Fruit fly (Drosophila melanogaster) whole organism, embryonic: ENCODE results near the gene Erk7.

Experiments
- Abd-B ChIP-seq: fragments of 200-800 bp; sonication (Bioruptor generic); optimal IDR thresholded peaks from 2 replicates; lab custom pipeline; 2018; ENCODE audit warnings: missing biosample characterization, mild to moderate bottlenecking, missing genetic modification characterization, moderate library complexity
- BEAF-32 ChIP-seq: fragments of 200-800 bp; sonication (Bioruptor generic); optimal IDR thresholded peaks from 3 replicates; lab custom pipeline; 2017; ENCODE audit warnings: missing biosample characterization, missing genetic modification characterization, mild to moderate bottlenecking, moderate library complexity, missing genetic modification reagents
- CG10274 ChIP-seq: fragments of 200-800 bp; sonication (Bioruptor generic); optimal IDR thresholded peaks from 3 replicates; lab custom pipeline; 2017; ENCODE audit warnings: missing biosample characterization, mild to moderate bottlenecking, missing genetic modification characterization
- CG10654 ChIP-seq: fragments of 200-800 bp; sonication (Bioruptor generic); optimal IDR thresholded peaks from 2 replicates; lab custom pipeline; 2016; ENCODE audit warnings: missing biosample characterization, missing genetic modification characterization
- CG11696 ChIP-seq: fragments of 200-800 bp; sonication (Bioruptor generic); IDR thresholded peaks from 2 replicates; pipeline ENCODE4 v1.3.6; 2022; ENCODE audit warnings: missing biosample characterization, missing genetic modification characterization
- CG12391 ChIP-seq: fragments of 200-800 bp; sonication (Bioruptor generic); optimal IDR thresholded peaks from 3 replicates; lab custom pipeline; 2018; ENCODE audit warnings: missing biosample characterization, mild to moderate bottlenecking, missing genetic modification characterization, moderate library complexity
- CG13287 ChIP-seq: fragments of 200-800 bp; sonication (Bioruptor generic); IDR thresholded peaks from 2 replicates; pipeline ENCODE4 v1.3.6; 2022; ENCODE audit warnings: missing biosample characterization, missing genetic modification characterization; ENCODE audit not compliant: partially characterized antibody
- CG15514 ChIP-seq: fragments of 200-800 bp; sonication (Bioruptor generic); optimal IDR thresholded peaks from 3 replicates; lab custom pipeline; 2017; ENCODE audit warnings: missing biosample characterization, missing genetic modification characterization, mild to moderate bottlenecking, moderate library complexity, missing genetic modification reagents
- CG2116 ChIP-seq: fragments of 200-800 bp; sonication (Bioruptor generic); optimal IDR thresholded peaks from 3 replicates; lab custom pipeline; 2018; ENCODE audit warnings: missing biosample characterization, mild to moderate bottlenecking, missing genetic modification characterization
- CG32772 ChIP-seq: fragments of 200-800 bp; sonication (Bioruptor generic); IDR thresholded peaks from 2 replicates; pipeline ENCODE4 v1.3.6; 2022; ENCODE audit warnings: missing biosample characterization, missing genetic modification characterization
- CG3838 ChIP-seq: fragments of 200-800 bp; sonication (Bioruptor generic); optimal IDR thresholded peaks from 3 replicates; lab custom pipeline; 2016; ENCODE audit warnings: missing biosample characterization, missing genetic modification characterization
- CG3847 ChIP-seq: fragments of 200-800 bp; sonication (Bioruptor generic); IDR thresholded peaks from 2 replicates; pipeline ENCODE4 v1.3.6; 2022; ENCODE audit warnings: missing biosample characterization, missing genetic modification characterization
- CG4617 ChIP-seq: fragments of 200-800 bp; sonication (Bioruptor generic); optimal IDR thresholded peaks from 3 replicates; lab custom pipeline; 2016; ENCODE audit warnings: missing biosample characterization, missing genetic modification characterization, borderline replicate concordance
- CG4730 ChIP-seq: fragments of 200-800 bp; sonication (Bioruptor generic); IDR thresholded peaks from 2 replicates; pipeline ENCODE4 v1.3.6; 2022; ENCODE audit warnings: missing biosample characterization, missing genetic modification characterization
- CG6791 ChIP-seq: fragments of 200-800 bp; sonication (Bioruptor generic); IDR thresholded peaks from 3 replicates; pipeline ENCODE4 v1.3.6; 2022; ENCODE audit warnings: missing biosample characterization, missing genetic modification characterization; ENCODE audit not compliant: partially characterized antibody
- CG7745 ChIP-seq: fragments of 200-800 bp; sonication (Bioruptor generic); optimal IDR thresholded peaks from 2 replicates; lab custom pipeline; 2018; ENCODE audit warnings: missing biosample characterization, mild to moderate bottlenecking, missing genetic modification characterization, moderate library complexity
- Deaf1 ChIP-seq: fragments of 200-800 bp; optimal IDR thresholded peaks from 3 replicates; lab custom pipeline; 2019; ENCODE audit warnings: missing biosample characterization, mild to moderate bottlenecking, missing genetic modification characterization, moderate library complexity
- Gug ChIP-seq: fragments of 200-800 bp; sonication (Bioruptor generic); IDR thresholded peaks from 4 replicates; pipeline ENCODE4 v1.3.6; 2022; ENCODE audit warnings: missing biosample characterization, missing genetic modification characterization
- HLH4C ChIP-seq: fragments of 200-800 bp; sonication (Bioruptor generic); IDR thresholded peaks from 3 replicates; pipeline ENCODE4 v1.3.6; 2022; ENCODE audit warnings: missing biosample characterization, missing genetic modification characterization; ENCODE audit not compliant: partially characterized antibody
- MBD-R2 ChIP-seq: fragments of 200-800 bp; sonication (Bioruptor generic); IDR thresholded peaks from 2 replicates; pipeline ENCODE4 v1.3.6; 2022; ENCODE audit warnings: missing biosample characterization, missing genetic modification characterization
- MESR4 ChIP-seq: fragments of 200-800 bp; sonication (Bioruptor generic); optimal IDR thresholded peaks from 2 replicates; lab custom pipeline; 2018; ENCODE audit warnings: missing biosample characterization, mild to moderate bottlenecking, missing genetic modification characterization, moderate library complexity
- Med ChIP-seq: fragments of 200-800 bp; sonication (Bioruptor generic); peaks from one replicate; lab custom pipeline; 2016; ENCODE audit warnings: missing biosample characterization, missing genetic modification characterization, mild to moderate bottlenecking, inconsistent platforms, moderate library complexity
- Opbp ChIP-seq: fragments of 200-800 bp; sonication (Bioruptor generic); IDR thresholded peaks from 3 replicates; pipeline ENCODE4 v1.3.6; 2022; ENCODE audit warnings: missing biosample characterization, missing genetic modification characterization; ENCODE audit not compliant: partially characterized antibody
- Rfx ChIP-seq: fragments of 200-800 bp; sonication (Bioruptor generic); IDR thresholded peaks from 2 replicates; pipeline ENCODE4 v1.3.6; 2022; ENCODE audit warnings: missing biosample characterization, missing genetic modification characterization
- Scr ChIP-seq: fragments of 200-800 bp; sonication (Bioruptor generic); IDR thresholded peaks from 2 replicates; pipeline ENCODE4 v1.3.6; 2022; ENCODE audit warnings: missing biosample characterization, missing genetic modification characterization; ENCODE audit not compliant: partially characterized antibody
- Xbp1 ChIP-seq: fragments of 200-800 bp; sonication (Bioruptor generic); optimal IDR thresholded peaks from 3 replicates; lab custom pipeline; 2016; ENCODE audit warnings: missing biosample characterization, mild to moderate bottlenecking, missing genetic modification characterization
- YL-1 ChIP-seq: fragments of 200-800 bp; sonication (Bioruptor generic); optimal IDR thresholded peaks from 3 replicates; lab custom pipeline; 2017; ENCODE audit warnings: missing biosample characterization, mild to moderate bottlenecking, missing genetic modification characterization
- amos ChIP-seq: fragments of 200-800 bp; sonication (Bioruptor generic); IDR thresholded peaks from 2 replicates; pipeline ENCODE4 v1.3.6; 2022; ENCODE audit warnings: missing biosample characterization, missing genetic modification characterization; ENCODE audit not compliant: partially characterized antibody
- ato ChIP-seq: fragments of 200-800 bp; sonication (Bioruptor generic); IDR thresholded peaks from 2 replicates; pipeline ENCODE4 v1.3.6; 2022; ENCODE audit warnings: missing biosample characterization, missing genetic modification characterization; ENCODE audit not compliant: partially characterized antibody
- bab2 ChIP-seq: fragments of 200-800 bp; sonication (Bioruptor generic); optimal IDR thresholded peaks from 2 replicates; lab custom pipeline; 2016; ENCODE audit warnings: missing biosample characterization, missing genetic modification characterization
- bbx ChIP-seq: fragments of 200-800 bp; sonication (Bioruptor generic); IDR thresholded peaks from 2 replicates; pipeline ENCODE4 v1.3.6; 2022; ENCODE audit warnings: missing biosample characterization, missing genetic modification characterization; ENCODE audit not compliant: partially characterized antibody
- cad ChIP-seq: fragments of >200 bp; optimal IDR thresholded peaks from 2 replicates; lab custom pipeline; 2017; ENCODE audit warnings: missing biosample characterization, missing genetic modification characterization
- caup ChIP-seq: fragments of 200-800 bp; sonication (Bioruptor generic); optimal IDR thresholded peaks from 3 replicates; lab custom pipeline; 2017; ENCODE audit warnings: missing biosample characterization, mild to moderate bottlenecking, missing genetic modification characterization, moderate library complexity; ENCODE audit not compliant: severe bottlenecking
- dm ChIP-seq: fragments of 200-800 bp; sonication (Bioruptor generic); optimal IDR thresholded peaks from 3 replicates; lab custom pipeline; 2016; ENCODE audit warnings: missing biosample characterization, missing genetic modification characterization
- esg ChIP-seq: fragments of 200-800 bp; sonication (Bioruptor generic); conservative IDR thresholded peaks from 2 replicates; pipeline ENCODE4 v1.3.6; 2022; ENCODE audit warnings: missing biosample characterization, missing genetic modification characterization
- fu2 ChIP-seq: fragments of 200-800 bp; sonication (Bioruptor generic); optimal IDR thresholded peaks from 2 replicates; lab custom pipeline; 2016; ENCODE audit warnings: missing biosample characterization, missing genetic modification characterization
- grau ChIP-seq: fragments of 200-800 bp; optimal IDR thresholded peaks from 3 replicates; lab custom pipeline; 2019; ENCODE audit warnings: missing biosample characterization, mild to moderate bottlenecking, missing genetic modification characterization, moderate library complexity
- grn ChIP-seq: fragments of 200-800 bp; sonication (Bioruptor generic); optimal IDR thresholded peaks from 3 replicates; lab custom pipeline; 2017; ENCODE audit warnings: missing biosample characterization, missing genetic modification characterization
- hth ChIP-seq: fragments of >200 bp; optimal IDR thresholded peaks from 2 replicates; lab custom pipeline; 2017; ENCODE audit warnings: inconsistent platforms
- inv ChIP-seq: fragments of 200-800 bp; sonication (Bioruptor generic); IDR thresholded peaks from 2 replicates; pipeline ENCODE4 v1.3.6; 2022; ENCODE audit warnings: missing biosample characterization, missing genetic modification characterization; ENCODE audit not compliant: partially characterized antibody
- knrl ChIP-seq: fragments of 200-800 bp; sonication (Bioruptor generic); IDR thresholded peaks from 3 replicates; pipeline ENCODE4 v1.3.6; 2022; ENCODE audit warnings: missing biosample characterization, missing genetic modification characterization; ENCODE audit not compliant: partially characterized antibody
- lilli ChIP-seq: fragments of 200-800 bp; sonication (Bioruptor generic); optimal IDR thresholded peaks from 3 replicates; lab custom pipeline; 2016; ENCODE audit warnings: missing biosample characterization, missing genetic modification characterization
- phol ChIP-seq: fragments of 200-800 bp; sonication (Bioruptor generic); optimal IDR thresholded peaks from 3 replicates; lab custom pipeline; 2018; ENCODE audit warnings: missing biosample characterization, mild to moderate bottlenecking, missing genetic modification characterization, moderate library complexity
- sens ChIP-seq: fragments of 200-800 bp; sonication (Bioruptor generic); peaks from one replicate; lab custom pipeline; 2016; ENCODE audit warnings: missing biosample characterization, missing genetic modification characterization
- sqz ChIP-seq: fragments of 200-800 bp; sonication (Bioruptor generic); optimal IDR thresholded peaks from 3 replicates; lab custom pipeline; 2018; ENCODE audit warnings: missing biosample characterization, mild to moderate bottlenecking, missing genetic modification characterization
- stwl ChIP-seq: fragments of 200-800 bp; sonication (Bioruptor generic); optimal IDR thresholded peaks from 3 replicates; lab custom pipeline; 2018; ENCODE audit warnings: missing biosample characterization, mild to moderate bottlenecking, missing genetic modification characterization, moderate library complexity
- tna ChIP-seq: fragments of 200-800 bp; sonication (Bioruptor generic); IDR thresholded peaks from 2 replicates; pipeline ENCODE4 v1.3.6; 2022; ENCODE audit warnings: missing biosample characterization, missing genetic modification characterization; ENCODE audit not compliant: partially characterized antibody
- zen ChIP-seq: fragments of 200-800 bp; sonication (Bioruptor generic); optimal IDR thresholded peaks from 3 replicates; lab custom pipeline; 2018; ENCODE audit warnings: missing biosample characterization, mild to moderate bottlenecking, missing genetic modification characterization, moderate library complexity
- zfh1 ChIP-seq: fragments of 200-800 bp; sonication (Bioruptor generic); IDR thresholded peaks from 3 replicates; pipeline ENCODE4 v1.3.6; 2022; ENCODE audit warnings: missing biosample characterization, missing genetic modification characterization

Gene Erk7

DNA sequence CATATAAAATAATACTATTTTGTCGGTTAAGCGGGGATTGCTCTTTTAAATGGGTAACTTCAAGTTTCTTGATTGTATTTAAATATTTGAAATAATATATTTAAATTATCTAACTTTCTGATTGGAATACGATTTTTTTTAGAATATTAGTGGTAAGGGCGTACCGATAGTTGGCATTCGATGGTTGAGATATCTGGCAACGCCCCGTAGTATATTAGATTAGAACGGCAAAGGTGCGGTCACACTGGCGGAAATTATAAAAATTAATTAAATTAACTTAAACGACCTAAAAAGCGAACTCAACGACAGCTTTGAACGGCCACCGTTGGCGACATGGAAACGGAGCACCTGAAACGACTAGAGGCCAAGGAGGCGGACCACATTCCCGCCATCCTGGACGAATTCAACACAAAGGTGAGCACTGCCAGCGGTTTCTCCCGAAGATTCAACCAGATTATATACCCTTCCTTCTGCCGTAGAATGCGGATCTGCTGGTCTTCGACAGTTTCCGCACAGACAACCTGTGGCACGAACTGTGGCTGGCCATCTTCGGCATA is 11.5 kb downstream of the Erk7 start, which contains the start of gene ric8a (continued):
- no peak for TF ChIP-seq bab2 (GFP tag; lab: Kevin White, UChicago)
- TF ChIP-seq cad = no peak
- peak; percentile 81 for TF ChIP-seq BEAF-32 (GFP tag; lab: Kevin White, UChicago)
- TF ChIP-seq phol = peak; percentile 14
- TF ChIP-seq Rfx = peak; percentile 54
- TF ChIP-seq CG7745 (tag; lab: Kevin White, UChicago) = peak; percentile 99
- peak; percentile 48 for TF ChIP-seq Med (GFP tag; lab: Kevin White, UChicago)
- TF ChIP-seq dm (GFP tag; lab: Kevin White, UChicago) = no peak
- peak; percentile 85 for TF ChIP-seq knrl
- peak; percentile 81 for TF ChIP-seq Scr (GFP tag; lab: Robert Waterston, UW)
- TF ChIP-seq hth = no peak
- TF ChIP-seq CG10274 = no peak
- peak; percentile 12 for TF ChIP-seq CG12391 (tag; lab: Kevin White, UChicago)
- TF ChIP-seq CG15514 (GFP tag; lab: Kevin White, UChicago) = peak; percentile 37
- peak; percentile 21 for TF ChIP-seq CG2116
- TF ChIP-seq inv (GFP tag; lab: Robert Waterston, UW) = peak; percentile 76
- TF ChIP-seq fu2 (GFP tag; lab: Kevin White, UChicago) = no peak
- peak; percentile 27 for TF ChIP-seq grau (tag; lab: Kevin White, UChicago)
- peak; percentile 54 for TF ChIP-seq tna (GFP tag; lab: Robert Waterston, UW)
- no peak for TF ChIP-seq CG11696
- peak; percentile 79 for TF ChIP-seq MBD-R2 (GFP tag; lab: Robert Waterston, UW)
- TF ChIP-seq zen (tag; lab: Kevin White, UChicago) = peak; percentile 68
- TF ChIP-seq zfh1 = 0 out of 3 replicates have a peak, but pooled peaks have one; percentile 21
- peak; percentile 76 for TF ChIP-seq HLH4C
- no peak for TF ChIP-seq Deaf1 (tag; lab: Kevin White, UChicago)
- TF ChIP-seq bbx = peak; percentile 77
- TF ChIP-seq Abd-B = peak; percentile 32
- TF ChIP-seq CG13287 = peak; percentile 81
- peak; percentile 75 for TF ChIP-seq CG3847 (GFP tag; lab: Robert Waterston, UW)
- peak; percentile 12; the same call in 1 of the 4 replicates for TF ChIP-seq Gug (GFP tag; lab: Robert Waterston, UW)
- peak; percentile 83 for TF ChIP-seq sens (GFP tag; lab: Kevin White, UChicago)
- peak; percentile 37 for TF ChIP-seq YL-1
- TF ChIP-seq Xbp1 = peak; percentile 7
- peak; percentile 21 for TF ChIP-seq lilli (GFP tag; lab: Kevin White, UChicago)
- peak; percentile 61 for TF ChIP-seq sqz (GFP tag; lab: Kevin White, UChicago)
- TF ChIP-seq caup (GFP tag; lab: Kevin White, UChicago) = no peak
- TF ChIP-seq stwl (tag; lab: Kevin White, UChicago) = peak; percentile 52
- TF ChIP-seq CG32772 = no peak
- peak; percentile 76 for TF ChIP-seq MESR4 (GFP tag; lab: Kevin White, UChicago)
- TF ChIP-seq CG3838 (GFP tag; lab: Kevin White, UChicago) = no peak
- peak; percentile 86 for TF ChIP-seq CG6791 (GFP tag; lab: Robert Waterston, UW)
- TF ChIP-seq grn (GFP tag; lab: Kevin White, UChicago) = no peak
- TF ChIP-seq CG4617 (GFP tag; lab: Kevin White, UChicago) = peak; percentile 82
- no peak for TF ChIP-seq esg (GFP tag; lab: Robert Waterston, UW)
- TF ChIP-seq Opbp (GFP tag; lab: Robert Waterston, UW) = peak; percentile 86
- peak; percentile 68 for TF ChIP-seq ato (GFP tag; lab: Robert Waterston, UW)
- TF ChIP-seq amos (GFP tag; lab: Robert Waterston, UW) = peak; percentile 85
- no peak for TF ChIP-seq CG4730 (GFP tag; lab: Robert Waterston, UW)
- TF ChIP-seq CG10654 (GFP tag; lab: Kevin White, UChicago) = no peak
